Worm (Caenorhabditis elegans) whole organism, L1 larva: ENCODE data around the gene Y43F4A.4.

Experiments
- C04F5.9 ChIP-seq: sonication (generic microtip); optimal IDR thresholded peaks from 2 replicates; lab custom pipeline; 2016; ENCODE audit warnings: missing genetic modification characterization, missing compliant biosample characterization
- C34B4.2 ChIP-seq: sonication (generic microtip); optimal IDR thresholded peaks from 2 replicates; lab custom pipeline; 2017; ENCODE audit warnings: mild to moderate bottlenecking, missing genetic modification characterization, missing compliant biosample characterization
- Y116A8C.19 ChIP-seq: sonication (generic microtip); optimal IDR thresholded peaks from 2 replicates; lab custom pipeline; 2016; ENCODE audit warnings: missing compliant biosample characterization, missing genetic modification characterization, borderline replicate concordance
- aha-1 ChIP-seq: fragments of 150-350 bp; optimal IDR thresholded peaks from 2 replicates; lab custom pipeline; 2014; ENCODE audit warnings: missing biosample characterization, missing genetic modification characterization
- alr-1 ChIP-seq: fragments of 200-800 bp; sonication (Bioruptor generic); optimal IDR thresholded peaks from 2 replicates; lab custom pipeline; 2018; ENCODE audit warnings: borderline replicate concordance, mild to moderate bottlenecking, missing genetic modification characterization, missing compliant biosample characterization
- ama-1 ChIP-seq: fragments of 150-350 bp; optimal IDR thresholded peaks from 2 replicates; lab custom pipeline; 2014
- ceh-8 ChIP-seq: fragments of 200-800 bp; sonication (Bioruptor generic); optimal IDR thresholded peaks from 2 replicates; lab custom pipeline; 2018; ENCODE audit warnings: mild to moderate bottlenecking, missing genetic modification characterization, moderate library complexity, missing compliant biosample characterization
- ceh-90 ChIP-seq: sonication (generic microtip); optimal IDR thresholded peaks from 2 replicates; lab custom pipeline; 2016; ENCODE audit warnings: missing genetic modification characterization, missing compliant biosample characterization
- efl-1 ChIP-seq, 4 experiments: fragments of 150-350 bp; optimal IDR thresholded peaks in 3 of 4; peaks in 1 of 4; 1 replicate in 1 of 4; 2 replicates in 3 of 4; lab custom pipeline; 2014; ENCODE audit warnings: missing biosample characterization in 2 of 4, missing genetic modification characterization in 2 of 4, missing genetic modification reagents in 2 of 4
- egl-13 ChIP-seq: sonication (generic microtip); optimal IDR thresholded peaks from 2 replicates; lab custom pipeline; 2016; ENCODE audit warnings: missing genotype, missing genetic modification reagents, missing genetic modification characterization, missing compliant biosample characterization
- egl-27 ChIP-seq, 2 experiments: fragments of 150-350 bp in 1 of 2; sonication (generic microtip); optimal IDR thresholded peaks; 3 replicates each; lab custom pipeline; 2017 to 2018; ENCODE audit warnings: missing biosample characterization in 2 of 2, missing genetic modification characterization in 2 of 2, missing genetic modification reagents in 2 of 2
- elt-3 ChIP-seq, 6 experiments: fragments of 150-350 bp in 1 of 6; sonication (generic microtip); optimal IDR thresholded peaks; 2 replicates each; lab custom pipeline; 2017 to 2018; ENCODE audit warnings: missing biosample characterization in 6 of 6, missing genetic modification characterization in 6 of 6, inconsistent platforms in 1 of 6
- fkh-4 ChIP-seq: sonication (generic microtip); optimal IDR thresholded peaks from 2 replicates; lab custom pipeline; 2016; ENCODE audit warnings: missing compliant biosample characterization, missing genetic modification characterization, borderline replicate concordance
- fkh-8 ChIP-seq: sonication (generic microtip); optimal IDR thresholded peaks from 2 replicates; lab custom pipeline; 2016; ENCODE audit warnings: mild to moderate bottlenecking, missing genetic modification characterization, missing compliant biosample characterization
- fos-1 ChIP-seq: fragments of 150-350 bp; optimal IDR thresholded peaks from 2 replicates; lab custom pipeline; 2014; ENCODE audit warnings: missing biosample characterization, missing genetic modification characterization
- hlh-4 ChIP-seq: sonication (generic microtip); optimal IDR thresholded peaks from 2 replicates; lab custom pipeline; 2016; ENCODE audit warnings: mild to moderate bottlenecking, missing genetic modification characterization, missing compliant biosample characterization
- hpl-2 ChIP-seq: fragments of 150-350 bp; optimal IDR thresholded peaks from 2 replicates; lab custom pipeline; 2014; ENCODE audit warnings: missing biosample characterization, missing genetic modification reagents, missing genetic modification characterization
- irx-1 ChIP-seq: sonication (generic microtip); optimal IDR thresholded peaks from 2 replicates; lab custom pipeline; 2016; ENCODE audit warnings: missing genetic modification characterization, missing compliant biosample characterization
- isw-1 ChIP-seq: fragments of 200-800 bp; sonication (Bioruptor generic); IDR thresholded peaks from 2 replicates; pipeline ENCODE4 v1.3.6; 2022; ENCODE audit warnings: missing genetic modification characterization, missing compliant biosample characterization
- jun-1 ChIP-seq: fragments of 150-350 bp; optimal IDR thresholded peaks from 2 replicates; lab custom pipeline; 2014; ENCODE audit warnings: missing biosample characterization, missing genetic modification reagents, missing genetic modification characterization
- lin-13 ChIP-seq: fragments of 150-350 bp; optimal IDR thresholded peaks from 2 replicates; lab custom pipeline; 2014; ENCODE audit warnings: missing biosample characterization, missing genetic modification reagents, missing genetic modification characterization
- lin-14 ChIP-seq: fragments of 200-800 bp; sonication (Bioruptor generic); optimal IDR thresholded peaks from 2 replicates; lab custom pipeline; 2018; ENCODE audit warnings: mild to moderate bottlenecking, missing genetic modification characterization, moderate library complexity, missing compliant biosample characterization
- lin-35 ChIP-seq, 2 experiments: fragments of 150-350 bp; optimal IDR thresholded peaks; 2 replicates each; lab custom pipeline; 2014; ENCODE audit warnings: missing biosample characterization in 2 of 2, missing genetic modification characterization in 2 of 2, missing genetic modification reagents in 2 of 2
- mdl-1 ChIP-seq, 2 experiments: fragments of 150-350 bp; optimal IDR thresholded peaks; 2 replicates each; lab custom pipeline; 2014 to 2017; ENCODE audit warnings: missing biosample characterization in 2 of 2, missing genetic modification characterization in 2 of 2, inconsistent platforms in 1 of 2
- nhr-11 ChIP-seq: fragments of 150-350 bp; optimal IDR thresholded peaks from 2 replicates; lab custom pipeline; 2014; ENCODE audit warnings: missing biosample characterization, missing genetic modification characterization
- nhr-12 ChIP-seq: sonication (generic microtip); optimal IDR thresholded peaks from 2 replicates; lab custom pipeline; 2017; ENCODE audit warnings: missing biosample characterization, missing genetic modification characterization
- nhr-237 ChIP-seq: fragments of 150-350 bp; optimal IDR thresholded peaks from 2 replicates; lab custom pipeline; 2014; ENCODE audit warnings: missing biosample characterization, missing genetic modification characterization
- nhr-71 ChIP-seq: sonication (generic microtip); optimal IDR thresholded peaks from 2 replicates; lab custom pipeline; 2016; ENCODE audit warnings: mild to moderate bottlenecking, missing genetic modification characterization, moderate library complexity, missing compliant biosample characterization
- nhr-76 ChIP-seq: sonication (generic microtip); optimal IDR thresholded peaks from 2 replicates; lab custom pipeline; 2017; ENCODE audit warnings: missing biosample characterization, missing genetic modification characterization
- nhr-85 ChIP-seq: sonication (generic microtip); peaks from one replicate; lab custom pipeline; 2016; ENCODE audit warnings: missing genetic modification characterization, inconsistent platforms, missing compliant biosample characterization
- nhr-90 ChIP-seq: sonication (generic microtip); optimal IDR thresholded peaks from 2 replicates; lab custom pipeline; 2016; ENCODE audit warnings: mild to moderate bottlenecking, missing genetic modification characterization, missing compliant biosample characterization; ENCODE audit not compliant: poor library complexity
- pag-3 ChIP-seq: sonication (generic microtip); optimal IDR thresholded peaks from 2 replicates; lab custom pipeline; 2017; ENCODE audit warnings: missing genetic modification characterization, mild to moderate bottlenecking, missing compliant biosample characterization, antibody characterized with exemption, borderline replicate concordance; ENCODE audit not compliant: insufficient read depth
- pax-3 ChIP-seq: fragments of 200-800 bp; sonication (Bioruptor generic); optimal IDR thresholded peaks from 2 replicates; lab custom pipeline; 2018; ENCODE audit warnings: mild to moderate bottlenecking, missing genetic modification characterization, moderate library complexity, missing compliant biosample characterization
- pqm-1 ChIP-seq: sonication (generic microtip); optimal IDR thresholded peaks from 3 replicates; lab custom pipeline; 2017; ENCODE audit warnings: missing biosample characterization, missing genetic modification characterization
- rnt-1 ChIP-seq: sonication (generic microtip); optimal IDR thresholded peaks from 2 replicates; lab custom pipeline; 2016; ENCODE audit warnings: mild to moderate bottlenecking, missing genetic modification characterization, moderate library complexity, missing compliant biosample characterization
- skn-1 ChIP-seq: fragments of 150-350 bp; optimal IDR thresholded peaks from 2 replicates; lab custom pipeline; 2014; ENCODE audit warnings: missing biosample characterization, missing genetic modification characterization
- snpc-4 ChIP-seq: fragments of 150-350 bp; optimal IDR thresholded peaks from 2 replicates; lab custom pipeline; 2014; ENCODE audit warnings: missing biosample characterization, missing genetic modification characterization
- snu-23 ChIP-seq: sonication (generic microtip); optimal IDR thresholded peaks from 2 replicates; lab custom pipeline; 2016; ENCODE audit warnings: missing genetic modification characterization, missing compliant biosample characterization
- sptf-1 ChIP-seq: fragments of 150-350 bp; optimal IDR thresholded peaks from 2 replicates; lab custom pipeline; 2014; ENCODE audit warnings: missing biosample characterization, missing genetic modification characterization
- swsn-7 ChIP-seq: sonication (generic microtip); optimal IDR thresholded peaks from 2 replicates; lab custom pipeline; 2016; ENCODE audit warnings: missing genetic modification characterization, missing compliant biosample characterization
- tbx-2 ChIP-seq: sonication (generic microtip); optimal IDR thresholded peaks from 2 replicates; lab custom pipeline; 2016; ENCODE audit warnings: missing genetic modification characterization, missing compliant biosample characterization
- tlp-1 ChIP-seq: fragments of 150-350 bp; optimal IDR thresholded peaks from 2 replicates; lab custom pipeline; 2014; ENCODE audit warnings: missing biosample characterization, missing genetic modification characterization
- unc-130 ChIP-seq: fragments of 150-350 bp; optimal IDR thresholded peaks from 2 replicates; lab custom pipeline; 2017; ENCODE audit warnings: missing biosample characterization, missing genetic modification characterization, inconsistent platforms
- unc-30 ChIP-seq: sonication (generic microtip); optimal IDR thresholded peaks from 2 replicates; lab custom pipeline; 2017; ENCODE audit warnings: missing biosample characterization, missing genetic modification characterization
- unc-62 ChIP-seq: fragments of 150-350 bp; optimal IDR thresholded peaks from 2 replicates; lab custom pipeline; 2014; ENCODE audit warnings: missing biosample characterization, missing genetic modification reagents, missing genetic modification characterization
- unc-86 ChIP-seq: sonication (generic microtip); optimal IDR thresholded peaks from 2 replicates; lab custom pipeline; 2016; ENCODE audit warnings: missing genetic modification characterization, missing compliant biosample characterization
- vab-15 ChIP-seq: sonication (generic microtip); optimal IDR thresholded peaks from 2 replicates; lab custom pipeline; 2017; ENCODE audit warnings: missing genotype, mild to moderate bottlenecking, missing genetic modification characterization, missing compliant biosample characterization
- zag-1 ChIP-seq: fragments of 150-350 bp; optimal IDR thresholded peaks from 2 replicates; lab custom pipeline; 2014; ENCODE audit warnings: missing biosample characterization, missing genetic modification characterization
- ztf-11 ChIP-seq, 2 experiments: sonication (generic microtip); optimal IDR thresholded peaks; 2 replicates each; lab custom pipeline; 2016 to 2017; ENCODE audit warnings: missing genetic modification characterization in 2 of 2, missing biosample characterization in 1 of 2, missing compliant biosample characterization in 1 of 2

The Y43F4A.4 gene

ce11 chrIII:13254178-13254725 is 8.9 kb downstream of the Y43F4A.4 start, which contains the start of gene F56A8.9:
F56A8.9 (plus strand) TSS chrIII:13254675.
- TF ChIP-seq fkh-8 (tag; lab: Kevin White, UChicago): no peak
- no peak for TF ChIP-seq ceh-90 (tag; lab: Kevin White, UChicago)
- TF ChIP-seq fos-1 (tag; lab: Kevin White, UChicago): no peak
- TF ChIP-seq isw-1 (GFP tag; lab: Robert Waterston, UW): no peak
- no peak for TF ChIP-seq swsn-7
- TF ChIP-seq zag-1 (tag; lab: Kevin White, UChicago): no peak
- no peak for TF ChIP-seq lin-35 (GFP tag; optimal IDR thresholded peaks at IDR 0.05; lab: Kevin White, UChicago)
- TF ChIP-seq, all 84 proteins: peak for 0

- TF ChIP-seq lin-13 (GFP tag; lab: Kevin White, UChicago) (peak; percentile 55), mdl-1 (tag; optimal IDR thresholded peaks at IDR 0.05; lab: Kevin White, UChicago) (peak in 1 of 2 experiments; percentile 60), nhr-90 (peak; percentile 80), tbx-2 (tag; lab: Kevin White, UChicago) (peak; percentile 78), ztf-11 (tag; optimal IDR thresholded peaks at IDR 0.05; lab: Kevin White, UChicago) (no peak), hpl-2 (GFP tag; lab: Kevin White, UChicago) (peak; percentile 31), snpc-4 (tag; lab: Kevin White, UChicago) (peak; percentile 37), rnt-1 (tag; lab: Kevin White, UChicago) (peak; percentile 81), unc-86 (peak; percentile 19), skn-1 (peak; percentile 76), lin-35 (GFP tag; optimal IDR thresholded peaks at IDR 0.05; lab: Kevin White, UChicago) (peak; percentile 97 to 99), fkh-4 (tag; lab: Kevin White, UChicago) (no peak), Y116A8C.19 (tag; lab: Kevin White, UChicago) (no peak), nhr-85 (tag; lab: Kevin White, UChicago) (peak; percentile 74), pqm-1 (no peak), nhr-237 (peak; percentile 32), nhr-12 (tag; lab: Kevin White, UChicago) (peak; percentile 7), C34B4.2 (tag; lab: Kevin White, UChicago) (no peak), egl-13 (no peak), nhr-11 (tag; lab: Kevin White, UChicago) (no peak), unc-130 (peak; percentile 65), snu-23 (peak; percentile 86), ceh-90 (tag; lab: Kevin White, UChicago) (no peak), jun-1 (peak; percentile 48), fos-1 (tag; lab: Kevin White, UChicago) (peak; percentile 33), ceh-8 (GFP tag; lab: Kevin White, UChicago) (no peak), nhr-71 (tag; lab: Kevin White, UChicago) (peak; percentile 85), irx-1 (tag; lab: Kevin White, UChicago) (peak; percentile 60), unc-30 (no peak), lin-14 (GFP tag; lab: Kevin White, UChicago) (no peak), ama-1 (peak; percentile 49), elt-3 (tag; optimal IDR thresholded peaks at IDR 0.05; lab: Kevin White, UChicago) (peak in 1 of 6 experiments; percentile 26), efl-1 (optimal IDR thresholded peaks at IDR 0.05; lab: Kevin White, UChicago) (peak; percentile 99 to 100), efl-1 (GFP tag; optimal IDR thresholded peaks at IDR 0.05 in 1 of 2; lab: Kevin White, UChicago) (peak; percentile 99 to 100), aha-1 (tag; lab: Kevin White, UChicago) (no peak), sptf-1 (tag; lab: Kevin White, UChicago) (no peak), swsn-7 (peak; percentile 76), pax-3 (tag; lab: Kevin White, UChicago) (peak; percentile 16), unc-62 (GFP tag; lab: Kevin White, UChicago) (no peak), alr-1 (tag; lab: Kevin White, UChicago) (no peak), egl-27 (tag; optimal IDR thresholded peaks at IDR 0.05; lab: Kevin White, UChicago) (no peak), hlh-4 (tag; lab: Kevin White, UChicago) (no peak), tlp-1 (no peak), vab-15 (tag; lab: Kevin White, UChicago) (peak; percentile 84), nhr-76 (tag; lab: Kevin White, UChicago) (no peak), pag-3 (no peak), C04F5.9 (tag; lab: Kevin White, UChicago) (no peak)
Observed at ce11 chrIII:13256438-13256928, 11.1 kb downstream of the Y43F4A.4 start, which contains the start of gene F56A8.3. F56A8.3 (plus strand) TSS chrIII:13256878.
